Fruit fly (Drosophila melanogaster): ENCODE results near the gene a10.

DNA sequence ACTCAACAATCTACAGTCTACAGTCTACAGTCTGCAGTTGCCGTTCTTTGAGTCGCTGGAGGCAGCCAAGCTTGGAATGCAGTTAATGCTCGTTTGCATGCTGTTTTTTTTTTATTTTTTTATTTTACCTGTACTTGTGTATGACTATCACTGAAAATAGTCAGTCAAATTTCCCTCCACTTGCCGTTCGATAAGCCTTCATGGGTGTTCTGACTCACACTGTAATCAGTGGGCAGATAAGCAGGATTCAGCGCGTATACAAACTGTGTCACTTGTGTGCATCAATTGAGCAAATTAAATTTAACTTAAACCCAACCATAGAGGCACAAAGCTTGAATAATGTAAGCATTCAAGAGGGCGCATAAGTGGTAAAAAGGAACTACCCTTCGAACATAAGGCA is 46.2 kb downstream of the a10 start:
- no peak for TF ChIP-seq usp (GFP tag; optimal IDR thresholded peaks at IDR 0.05)
- no peak for TF ChIP-seq pan (optimal IDR thresholded peaks at IDR 0.05)
- TF ChIP-seq Dll (optimal IDR thresholded peaks at IDR 0.05) = no peak
- TF ChIP-seq CG8478 (optimal IDR thresholded peaks at IDR 0.05) = no peak
- TF ChIP-seq psq (optimal IDR thresholded peaks at IDR 0.05) = no peak

All from whole organism.